1 worm cellular context compared by ENCODE assay signal in the genomic region with DNA sequence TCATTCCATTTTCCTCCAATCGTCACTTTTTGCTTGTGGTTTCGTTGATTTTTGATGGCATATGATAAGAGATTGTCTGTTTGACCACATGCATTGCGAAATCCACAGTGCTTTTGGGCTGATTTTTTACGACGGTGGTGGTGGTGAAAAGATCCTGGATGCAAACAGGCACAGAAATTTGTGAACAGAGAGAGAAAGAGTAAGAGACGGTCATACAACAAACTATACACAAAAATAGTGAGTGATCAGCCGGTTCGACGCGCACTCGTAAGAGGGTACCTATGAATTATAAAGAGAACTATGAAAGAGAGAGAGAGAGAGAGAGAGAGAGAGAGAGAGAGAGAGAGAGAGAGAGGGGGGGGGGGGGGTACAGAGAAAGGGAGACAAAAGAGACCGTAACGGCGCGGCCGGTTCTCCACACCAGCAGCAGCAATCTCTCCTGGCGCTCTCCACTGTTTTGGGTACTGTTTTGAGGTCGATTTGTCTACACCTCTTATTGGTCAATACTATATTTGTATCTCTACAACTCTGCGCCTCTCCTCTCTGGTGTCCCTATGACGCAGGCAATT.
TF ChIP-seq lines count a peak whose summit lies in the region.

No protein-coding gene starts in this region.

TF ChIP-seq in whole organism, L1 larva, 84 proteins besides CTCF, POLR2A, EP300 and RAD21 (continued from another document):
- TF ChIP-seq nhr-237 (tag; optimal IDR thresholded peaks at IDR 0.05; lab: Kevin White, UChicago) (peak; percentile 20), skn-1 (tag; optimal IDR thresholded peaks at IDR 0.05; lab: Kevin White, UChicago) (peak; percentile 39), mef-2 (tag; optimal IDR thresholded peaks at IDR 0.05; lab: Kevin White, UChicago) (no peak), nhr-76 (tag; optimal IDR thresholded peaks at IDR 0.05; lab: Kevin White, UChicago) (no peak), nhr-11 (tag; optimal IDR thresholded peaks at IDR 0.05; lab: Kevin White, UChicago) (peak; percentile 4), mdl-1 (tag; optimal IDR thresholded peaks at IDR 0.05; lab: Kevin White, UChicago) (peak in 1 of 2 experiments; percentile 26), nhr-12 (tag; optimal IDR thresholded peaks at IDR 0.05; lab: Kevin White, UChicago) (no peak)
TF ChIP-seq in whole organism, L1 larva: peak in this region for 38.
